Worm (Caenorhabditis elegans): Measurements from ENCODE around the gene C56G2.15.

- no peak for TF ChIP-seq ets-7 (tag; optimal IDR thresholded peaks at IDR 0.05)
- TF ChIP-seq aly-1 (tag; optimal IDR thresholded peaks at IDR 0.05) = no peak
- TF ChIP-seq flt-1 (GFP tag; IDR thresholded peaks at IDR 0.05) = no peak
- TF ChIP-seq ama-1 (optimal IDR thresholded peaks at IDR 0.05) = no peak
- TF ChIP-seq tbx-11 (GFP tag; IDR thresholded peaks at IDR 0.05) = no peak
- no peak for TF ChIP-seq sea-1 (GFP tag; conservative IDR thresholded peaks at IDR 0.05)
- no peak for TF ChIP-seq tbx-37 (GFP tag; conservative IDR thresholded peaks at IDR 0.05)
- no peak for TF ChIP-seq F13C5.2 (tag; optimal IDR thresholded peaks at IDR 0.05)
- TF ChIP-seq pes-1 (GFP tag; IDR thresholded peaks at IDR 0.05) = no peak
- TF ChIP-seq tra-4 (tag; optimal IDR thresholded peaks at IDR 0.05) = no peak
Measured at ce11 chrIII:6358704-6359103, 9.0 kb downstream of the C56G2.15 start.

All from whole organism, early embryonic.